Fruit fly (Drosophila melanogaster): ENCODE data around the gene CG15478.

The CG15478 gene

dm6 chrX:7686071-7686470 lies 31.7 kb downstream of the CG15478 start:
- no peak for TF ChIP-seq CG17801 (GFP tag; optimal IDR thresholded peaks at IDR 0.05; ENCODE audit: partially characterized antibody)

dm6 chrX:7678824-7679223 lies 38.9 kb downstream of the CG15478 start:
- no peak for TF ChIP-seq CG17801 (GFP tag; optimal IDR thresholded peaks at IDR 0.05; ENCODE audit: partially characterized antibody)

DNA sequence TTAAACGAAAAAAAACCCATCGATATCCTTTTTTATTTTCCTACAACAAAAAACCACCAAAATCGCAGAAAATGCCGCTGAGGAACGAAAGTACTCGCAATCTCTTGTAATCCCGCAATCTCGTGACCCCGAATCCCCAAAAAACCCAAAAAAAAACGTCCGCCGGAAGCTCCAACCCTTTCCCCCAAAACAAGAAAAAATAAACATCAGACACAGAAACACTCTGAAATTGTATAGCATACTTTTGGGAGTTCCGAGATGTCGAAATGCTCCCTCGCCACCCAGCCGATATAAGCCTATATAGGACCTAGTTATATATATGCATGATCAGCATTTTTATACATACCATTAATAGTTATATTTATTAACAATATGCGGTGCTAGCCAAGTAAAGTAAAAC lies 40.9 kb downstream of the CG15478 start:
- TF ChIP-seq CG17801 (GFP tag; optimal IDR thresholded peaks at IDR 0.05; ENCODE audit: partially characterized antibody), result no peak

DNA sequence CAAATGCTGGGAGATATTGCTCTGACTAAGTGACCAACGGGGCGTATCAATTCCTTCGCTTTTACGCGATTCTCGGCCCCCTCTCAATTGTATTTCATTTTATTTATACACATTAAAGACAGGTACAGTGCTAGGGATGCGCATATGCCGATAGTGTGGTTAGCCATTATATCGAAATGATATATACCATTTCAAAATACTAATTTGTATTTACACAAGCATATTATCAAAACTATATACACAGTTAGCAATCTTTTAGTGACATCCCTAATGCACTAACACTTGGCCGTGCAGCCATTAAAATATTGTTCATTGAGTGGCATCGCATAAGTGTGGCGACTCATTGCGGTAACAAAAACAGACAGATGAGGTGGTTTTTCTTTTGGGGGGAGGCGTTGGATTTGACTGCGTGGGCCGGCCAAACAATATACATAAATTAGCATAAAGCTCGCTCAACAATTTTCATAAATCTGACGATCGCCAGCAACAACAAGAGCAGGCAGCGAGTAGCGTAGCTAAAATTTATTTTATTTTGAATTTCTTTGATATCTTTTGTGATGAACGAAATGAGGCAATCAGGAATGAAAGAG lies 51.0 kb downstream of the CG15478 start:
- TF ChIP-seq CG17801 (GFP tag; optimal IDR thresholded peaks at IDR 0.05; ENCODE audit: partially characterized antibody), result no peak

DNA sequence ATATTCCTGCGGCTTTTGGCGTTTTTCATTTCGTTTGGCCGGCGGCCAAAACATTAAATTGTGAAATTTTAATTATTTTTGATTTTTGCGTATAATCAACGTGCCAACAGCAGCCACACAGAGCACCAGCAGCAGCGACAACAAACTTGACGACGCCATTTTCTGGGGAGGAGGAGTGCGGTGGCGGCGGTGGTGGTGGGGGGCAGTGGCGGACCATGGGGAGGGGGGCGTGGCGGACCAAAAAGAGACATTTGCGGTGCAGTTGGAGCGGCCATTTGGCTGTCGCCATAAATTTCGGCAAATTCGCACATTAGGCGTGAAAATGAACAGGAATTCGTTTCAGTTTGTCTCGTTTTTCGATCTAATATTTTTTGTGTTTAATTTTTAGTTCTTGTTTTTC lies 53.8 kb downstream of the CG15478 start:
- no peak for TF ChIP-seq CG17801 (GFP tag; optimal IDR thresholded peaks at IDR 0.05; ENCODE audit: partially characterized antibody)
